Worm (Caenorhabditis elegans): Measurements from ENCODE around the gene cat-4.

- no peak for TF ChIP-seq him-1 (tag; optimal IDR thresholded peaks at IDR 0.05)
- TF ChIP-seq dao-5 (tag; optimal IDR thresholded peaks at IDR 0.05): no peak
Measured at ce11 chrV:10580638-10581037, 16.0 kb downstream of the cat-4 start.

Measured in whole organism, L4/young adult.